Worm (Caenorhabditis elegans): ENCODE measurements around the gene F41E6.12.

- no peak for TF ChIP-seq him-1 (tag; optimal IDR thresholded peaks at IDR 0.05)
- no peak for TF ChIP-seq dao-5 (tag; optimal IDR thresholded peaks at IDR 0.05)
- no peak for TF ChIP-seq W03F9.2 (tag; optimal IDR thresholded peaks at IDR 0.05)
Observed at ce11 chrV:8621213-8621612, 7.7 kb downstream of the F41E6.12 start, which contains the start of gene idpc-2.
